Fruit fly (Drosophila melanogaster) whole organism, embryonic: ENCODE measurements around the gene CG7565.

Source experiments
- CG11560 ChIP-seq: fragments of 200-800 bp; sonication (Bioruptor generic); IDR thresholded peaks from 3 replicates; pipeline ENCODE4 v1.3.6; 2022; ENCODE audit warnings: missing biosample characterization, missing genetic modification characterization
- CG14860 ChIP-seq: fragments of 200-800 bp; sonication (Bioruptor generic); IDR thresholded peaks from 3 replicates; pipeline ENCODE4 v1.3.6; 2022; ENCODE audit warnings: missing biosample characterization, missing genetic modification characterization; ENCODE audit not compliant: partially characterized antibody
- CG14965 ChIP-seq: fragments of 200-800 bp; sonication (Bioruptor generic); optimal IDR thresholded peaks from 2 replicates; lab custom pipeline; 2016; ENCODE audit warnings: missing biosample characterization, missing genetic modification characterization, borderline replicate concordance
- CG15269 ChIP-seq: fragments of 200-800 bp; sonication (Bioruptor generic); optimal IDR thresholded peaks from 2 replicates; lab custom pipeline; 2018; ENCODE audit warnings: missing biosample characterization, mild to moderate bottlenecking, missing genetic modification characterization, moderate library complexity
- CG17328 ChIP-seq: fragments of 200-800 bp; sonication (Bioruptor generic); IDR thresholded peaks from 2 replicates; pipeline ENCODE4 v1.3.6; 2022; ENCODE audit warnings: missing biosample characterization, missing genetic modification characterization
- CG2199 ChIP-seq: fragments of 200-800 bp; sonication (Bioruptor generic); IDR thresholded peaks from 3 replicates; pipeline ENCODE4 v1.3.6; 2022; ENCODE audit warnings: missing biosample characterization, missing genetic modification characterization
- CG3163 ChIP-seq: fragments of 200-800 bp; sonication (Bioruptor generic); optimal IDR thresholded peaks from 3 replicates; lab custom pipeline; 2016; ENCODE audit warnings: missing biosample characterization, missing genetic modification characterization
- CG34422 ChIP-seq: fragments of 200-800 bp; sonication (Bioruptor generic); IDR thresholded peaks from 3 replicates; pipeline ENCODE4 v1.3.6; 2022; ENCODE audit warnings: missing biosample characterization, missing genetic modification characterization
- CG8290 ChIP-seq, 3 experiments: fragments of 200-800 bp; sonication (Bioruptor generic); optimal IDR thresholded peaks; 2 replicates each; lab custom pipeline; 2016 to 2019; ENCODE audit warnings: missing biosample characterization in 3 of 3, missing genetic modification characterization in 3 of 3, mild to moderate bottlenecking in 2 of 3, moderate library complexity in 1 of 3
- CG9727 ChIP-seq: fragments of 200-800 bp; sonication (Bioruptor generic); optimal IDR thresholded peaks from 3 replicates; lab custom pipeline; 2017; ENCODE audit warnings: missing biosample characterization, mild to moderate bottlenecking, missing genetic modification characterization
- D19B ChIP-seq: fragments of 200-800 bp; sonication (Bioruptor generic); optimal IDR thresholded peaks from 2 replicates; lab custom pipeline; 2017; ENCODE audit warnings: missing biosample characterization, mild to moderate bottlenecking, missing genetic modification characterization
- Dad ChIP-seq: fragments of 200-800 bp; sonication (Bioruptor generic); optimal IDR thresholded peaks from 3 replicates; lab custom pipeline; 2016; ENCODE audit warnings: missing biosample characterization, missing genetic modification characterization
- GATAe ChIP-seq: fragments of 200-800 bp; sonication (Bioruptor generic); conservative IDR thresholded peaks from 2 replicates; pipeline ENCODE4 v1.3.6; 2022; ENCODE audit warnings: missing biosample characterization, missing genetic modification characterization
- HHEX ChIP-seq: fragments of 200-800 bp; sonication (Bioruptor generic); optimal IDR thresholded peaks from 3 replicates; lab custom pipeline; 2017; ENCODE audit warnings: missing biosample characterization, mild to moderate bottlenecking, missing genetic modification characterization, missing genetic modification reagents
- Hr39 ChIP-seq: fragments of >200 bp; optimal IDR thresholded peaks from 2 replicates; lab custom pipeline; 2017
- Mad ChIP-seq: fragments of 200-800 bp; sonication (Bioruptor generic); optimal IDR thresholded peaks from 2 replicates; lab custom pipeline; 2016; ENCODE audit warnings: missing biosample characterization, missing genetic modification characterization
- Med ChIP-seq: fragments of 200-800 bp; sonication (Bioruptor generic); peaks from one replicate; lab custom pipeline; 2016; ENCODE audit warnings: missing biosample characterization, missing genetic modification characterization, mild to moderate bottlenecking, inconsistent platforms, moderate library complexity
- Myb ChIP-seq: fragments of 200-800 bp; sonication (Bioruptor generic); optimal IDR thresholded peaks from 2 replicates; lab custom pipeline; 2016; ENCODE audit warnings: missing biosample characterization, missing genetic modification characterization
- PHDP ChIP-seq: fragments of 200-800 bp; sonication (Bioruptor generic); optimal IDR thresholded peaks from 3 replicates; lab custom pipeline; 2018; ENCODE audit warnings: missing biosample characterization, mild to moderate bottlenecking, missing genetic modification characterization, moderate library complexity
- Pdp1 ChIP-seq, 2 experiments: fragments of 200-800 bp; sonication (Bioruptor generic); optimal IDR thresholded peaks; 3 replicates each; lab custom pipeline; 2016; ENCODE audit warnings: missing biosample characterization in 2 of 2, missing genetic modification characterization in 2 of 2, mild to moderate bottlenecking in 1 of 2, moderate library complexity in 1 of 2
- Rfx ChIP-seq: fragments of 200-800 bp; sonication (Bioruptor generic); IDR thresholded peaks from 2 replicates; pipeline ENCODE4 v1.3.6; 2022; ENCODE audit warnings: missing biosample characterization, missing genetic modification characterization
- Spps ChIP-seq: fragments of 200-800 bp; sonication (Bioruptor generic); optimal IDR thresholded peaks from 2 replicates; lab custom pipeline; 2018; ENCODE audit warnings: missing biosample characterization, mild to moderate bottlenecking, missing genetic modification characterization
- Usf ChIP-seq: fragments of 200-800 bp; sonication (Bioruptor generic); optimal IDR thresholded peaks from 2 replicates; lab custom pipeline; 2017; ENCODE audit warnings: missing genotype, missing biosample characterization, missing genetic modification characterization
- ab ChIP-seq: fragments of 200-800 bp; sonication (Bioruptor generic); optimal IDR thresholded peaks from 2 replicates; lab custom pipeline; 2016; ENCODE audit warnings: missing biosample characterization, missing genetic modification characterization
- bab2 ChIP-seq: fragments of 200-800 bp; sonication (Bioruptor generic); optimal IDR thresholded peaks from 2 replicates; lab custom pipeline; 2016; ENCODE audit warnings: missing biosample characterization, missing genetic modification characterization
- ci ChIP-seq: fragments of 200-800 bp; sonication (Bioruptor generic); IDR thresholded peaks from 3 replicates; pipeline ENCODE4 v1.3.6; 2022; ENCODE audit warnings: missing biosample characterization, missing genetic modification characterization
- crc ChIP-seq: fragments of 200-800 bp; sonication (Bioruptor generic); optimal IDR thresholded peaks from 2 replicates; lab custom pipeline; 2016; ENCODE audit warnings: missing biosample characterization, missing genetic modification characterization
- crol ChIP-seq: fragments of 200-800 bp; sonication (Bioruptor generic); IDR thresholded peaks from 2 replicates; pipeline ENCODE4 v1.3.6; 2022; ENCODE audit warnings: missing biosample characterization, missing genetic modification characterization
- dan ChIP-seq: fragments of 200-800 bp; sonication (Bioruptor generic); IDR thresholded peaks from 2 replicates; pipeline ENCODE4 v1.3.6; 2022; ENCODE audit warnings: missing biosample characterization, missing genetic modification characterization
- dysf ChIP-seq: fragments of 200-800 bp; sonication (Bioruptor generic); IDR thresholded peaks from 3 replicates; pipeline ENCODE4 v1.3.6; 2022; ENCODE audit warnings: missing biosample characterization, missing genetic modification characterization
- exex ChIP-seq: fragments of 200-800 bp; sonication (Bioruptor generic); optimal IDR thresholded peaks from 4 replicates; lab custom pipeline; 2018; ENCODE audit warnings: missing biosample characterization, mild to moderate bottlenecking, missing genetic modification characterization, moderate library complexity
- ftz-f1 ChIP-seq: fragments of 200-800 bp; sonication (Bioruptor generic); optimal IDR thresholded peaks from 2 replicates; lab custom pipeline; 2016; ENCODE audit warnings: missing biosample characterization, missing genetic modification characterization
- gcm2 ChIP-seq: fragments of 200-800 bp; sonication (Bioruptor generic); optimal IDR thresholded peaks from 2 replicates; lab custom pipeline; 2016; ENCODE audit warnings: missing biosample characterization, missing genetic modification characterization
- grn ChIP-seq: fragments of 200-800 bp; sonication (Bioruptor generic); optimal IDR thresholded peaks from 3 replicates; lab custom pipeline; 2017; ENCODE audit warnings: missing biosample characterization, missing genetic modification characterization
- gro ChIP-seq: fragments of 200-800 bp; sonication (Bioruptor generic); optimal IDR thresholded peaks from 2 replicates; lab custom pipeline; 2016; ENCODE audit warnings: missing biosample characterization, missing genetic modification characterization
- lilli ChIP-seq: fragments of 200-800 bp; sonication (Bioruptor generic); optimal IDR thresholded peaks from 3 replicates; lab custom pipeline; 2016; ENCODE audit warnings: missing biosample characterization, missing genetic modification characterization
- lmd ChIP-seq: fragments of 200-800 bp; sonication (Bioruptor generic); IDR thresholded peaks from 2 replicates; pipeline ENCODE4 v1.3.6; 2022; ENCODE audit warnings: missing biosample characterization, missing genetic modification characterization
- mld ChIP-seq: fragments of 200-800 bp; sonication (Bioruptor generic); IDR thresholded peaks from 3 replicates; pipeline ENCODE4 v1.3.6; 2022; ENCODE audit warnings: missing biosample characterization, missing genetic modification characterization; ENCODE audit not compliant: partially characterized antibody
- nau ChIP-seq: fragments of 200-800 bp; sonication (Bioruptor generic); optimal IDR thresholded peaks from 3 replicates; lab custom pipeline; 2017; ENCODE audit warnings: missing biosample characterization, mild to moderate bottlenecking, missing genetic modification characterization, missing genetic modification reagents
- pb ChIP-seq: fragments of 200-800 bp; sonication (Bioruptor generic); optimal IDR thresholded peaks from 3 replicates; lab custom pipeline; 2016; ENCODE audit warnings: missing biosample characterization, missing genetic modification characterization
- pum ChIP-seq: fragments of 200-800 bp; sonication (Bioruptor generic); optimal IDR thresholded peaks from 2 replicates; lab custom pipeline; 2016; ENCODE audit warnings: missing biosample characterization, missing genetic modification characterization
- sd ChIP-seq: fragments of 200-800 bp; sonication (Bioruptor generic); optimal IDR thresholded peaks from 3 replicates; lab custom pipeline; 2018; ENCODE audit warnings: missing biosample characterization, mild to moderate bottlenecking, missing genetic modification characterization, moderate library complexity
- so ChIP-seq: fragments of 200-800 bp; sonication (Bioruptor generic); IDR thresholded peaks from 3 replicates; pipeline ENCODE4 v1.3.6; 2022; ENCODE audit warnings: missing biosample characterization, missing genetic modification characterization
- tap ChIP-seq: fragments of 200-800 bp; optimal IDR thresholded peaks from 3 replicates; lab custom pipeline; 2019; ENCODE audit warnings: missing biosample characterization, mild to moderate bottlenecking, missing genetic modification characterization, moderate library complexity
- vnd ChIP-seq: fragments of 200-800 bp; sonication (Bioruptor generic); IDR thresholded peaks from 3 replicates; pipeline ENCODE4 v1.3.6; 2022; ENCODE audit warnings: missing biosample characterization, missing genetic modification characterization; ENCODE audit not compliant: partially characterized antibody

Gene CG7565

dm6 chr3L:8097101-8097500, 5.5 kb upstream of the CG7565 start (continued):
- TF ChIP-seq crc (GFP tag; lab: Kevin White, UChicago) (no peak), Usf (no peak), tap (no peak), Mad (GFP tag; lab: Kevin White, UChicago) (no peak), ftz-f1 (GFP tag; lab: Kevin White, UChicago) (no peak), CG17328 (GFP tag; lab: Robert Waterston, UW) (no peak), sd (peak; percentile 65), PHDP (no peak), GATAe (peak; percentile 28; the same call in 1 of the 2 replicates), CG14965 (GFP tag; lab: Kevin White, UChicago) (no peak), lilli (GFP tag; lab: Kevin White, UChicago) (no peak), HHEX (GFP tag; lab: Kevin White, UChicago) (no peak), Hr39 (lab: Kevin White, UChicago) (no peak), dan (GFP tag; lab: Robert Waterston, UW) (no peak), Myb (GFP tag; lab: Kevin White, UChicago) (no peak), vnd (GFP tag; lab: Robert Waterston, UW) (no peak), CG15269 (tag; lab: Kevin White, UChicago) (no peak), lmd (GFP tag; lab: Robert Waterston, UW) (no peak), CG8290 (GFP tag; optimal IDR thresholded peaks at IDR 0.05; lab: Kevin White, UChicago) (no peak), CG8290 (tag; optimal IDR thresholded peaks at IDR 0.05; lab: Kevin White, UChicago) (no peak), D19B (GFP tag; lab: Kevin White, UChicago) (no peak), pb (GFP tag; lab: Kevin White, UChicago) (no peak), bab2 (GFP tag; lab: Kevin White, UChicago) (no peak), CG11560 (tag; lab: Robert Waterston, UW) (no peak), gro (GFP tag; lab: Kevin White, UChicago) (no peak), gcm2 (GFP tag; lab: Kevin White, UChicago) (no peak), pum (GFP tag; lab: Kevin White, UChicago) (no peak), ab (GFP tag; lab: Kevin White, UChicago) (no peak), ci (GFP tag; lab: Robert Waterston, UW) (no peak), crol (GFP tag; lab: Robert Waterston, UW) (peak; percentile 28; the same call in 1 of the 2 replicates), mld (GFP tag; lab: Robert Waterston, UW) (no peak), Rfx (GFP tag; lab: Robert Waterston, UW) (0 out of 2 replicates have a peak, but pooled peaks have one; percentile 17), Dad (GFP tag; lab: Kevin White, UChicago) (no peak), nau (GFP tag; lab: Kevin White, UChicago) (no peak), Pdp1 (GFP tag; optimal IDR thresholded peaks at IDR 0.05; lab: Kevin White, UChicago) (peak in 1 of 2 experiments; percentile 51), CG34422 (no peak), grn (GFP tag; lab: Kevin White, UChicago) (peak; percentile 28), dysf (GFP tag; lab: Robert Waterston, UW) (no peak), so (GFP tag; lab: Robert Waterston, UW) (no peak), Med (GFP tag; lab: Kevin White, UChicago) (peak; percentile 33), exex (tag; lab: Kevin White, UChicago) (peak; percentile 74), CG3163 (no peak), CG14860 (no peak), CG2199 (GFP tag; lab: Robert Waterston, UW) (no peak), Spps (tag; lab: Kevin White, UChicago) (no peak), CG9727 (GFP tag; lab: Kevin White, UChicago) (no peak)
